Worm (Caenorhabditis elegans): Measurements from ENCODE around the gene cul-3.

The cul-3 gene

DNA sequence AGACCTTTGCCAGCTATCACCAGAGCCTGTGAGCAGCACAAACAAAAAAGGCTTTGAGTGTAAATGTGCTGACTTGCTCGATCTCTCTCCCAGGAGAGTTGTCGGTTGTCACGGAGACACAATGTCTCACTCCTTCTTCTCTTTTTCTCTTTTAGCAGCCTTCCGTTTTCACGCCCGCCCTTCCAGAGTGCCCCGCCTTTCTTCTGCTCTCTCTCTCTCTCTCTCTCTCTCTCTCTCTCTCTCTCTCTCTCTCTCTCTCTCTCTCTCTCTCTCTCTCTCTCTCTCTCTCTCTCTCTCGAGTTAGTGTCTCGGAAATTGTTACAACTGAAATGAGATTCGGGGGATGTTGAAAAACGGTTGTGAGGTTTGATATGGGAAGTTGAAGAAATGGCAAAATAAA lies 3.8 kb upstream of the cul-3 start:
- no peak for TF ChIP-seq lsy-2 (tag; optimal IDR thresholded peaks at IDR 0.05)
- peak; percentile 16 for TF ChIP-seq pax-3 (tag; optimal IDR thresholded peaks at IDR 0.05)
- TF ChIP-seq fkh-8 (tag; optimal IDR thresholded peaks at IDR 0.05): peak; percentile 71
- TF ChIP-seq efl-1 (optimal IDR thresholded peaks at IDR 0.05): peak in 1 of 2 experiments; percentile 21
- no peak for TF ChIP-seq efl-1 (GFP tag; optimal IDR thresholded peaks at IDR 0.05 in 1 of 2)

ce11 chrV:174520-174919 lies 2.7 kb upstream of the cul-3 start:
- no peak for TF ChIP-seq lsy-2 (tag; optimal IDR thresholded peaks at IDR 0.05)

ce11 chrV:185124-185523 lies 7.9 kb downstream of the cul-3 start:
- TF ChIP-seq mdl-1 (tag; optimal IDR thresholded peaks at IDR 0.05) (no peak), ceh-63 (GFP tag; optimal IDR thresholded peaks at IDR 0.05) (no peak), nhr-84 (tag; optimal IDR thresholded peaks at IDR 0.05) (no peak), nhr-12 (tag; optimal IDR thresholded peaks at IDR 0.05) (no peak), C34B4.2 (tag; optimal IDR thresholded peaks at IDR 0.05) (no peak), pqm-1 (tag; optimal IDR thresholded peaks at IDR 0.05) (no peak), nhr-20 (tag; optimal IDR thresholded peaks at IDR 0.05) (no peak), aha-1 (tag; optimal IDR thresholded peaks at IDR 0.05) (no peak), swsn-7 (tag; optimal IDR thresholded peaks at IDR 0.05) (no peak)

DNA sequence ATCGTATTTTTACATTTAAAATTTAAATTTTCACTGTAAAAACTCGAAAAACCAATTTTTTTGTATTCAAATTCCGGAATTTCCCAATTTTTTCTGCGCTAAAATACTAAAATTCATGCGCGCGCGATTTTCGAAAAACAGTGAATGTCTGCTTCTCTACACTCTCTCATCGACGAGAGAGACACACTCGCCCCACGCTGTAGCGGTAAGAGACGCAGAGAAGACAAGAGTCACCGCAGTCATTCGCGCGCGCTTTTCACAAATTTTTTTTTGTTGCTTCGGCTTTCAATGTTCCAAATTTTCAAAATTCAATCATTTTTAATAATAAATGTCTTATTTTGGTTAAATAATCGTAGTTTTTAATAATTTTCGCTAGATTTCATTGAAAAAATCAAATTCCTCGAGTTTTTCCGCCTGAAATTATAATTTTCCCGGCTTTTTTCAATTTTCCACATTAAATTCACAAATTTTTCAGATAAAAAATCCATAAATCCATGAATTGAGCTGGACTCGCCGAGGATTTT lies 8.5 kb downstream of the cul-3 start, which contains the start of gene arid-1:
arid-1 (plus strand) TSS at position 474 of the 524 bp plus-strand sequence.
- TF ChIP-seq irx-1 (tag; optimal IDR thresholded peaks at IDR 0.05) (peak; percentile 7), rnt-1 (tag; optimal IDR thresholded peaks at IDR 0.05) (no peak), mdl-1 (tag; optimal IDR thresholded peaks at IDR 0.05) (peak in 1 of 2 experiments; percentile 41), nhr-19 (GFP tag; conservative IDR thresholded peaks at IDR 0.05) (no peak), snu-23 (GFP tag; optimal IDR thresholded peaks at IDR 0.05) (peak; percentile 61), lin-35 (GFP tag; optimal IDR thresholded peaks at IDR 0.05) (peak; percentile 74 to 87), blmp-1 (tag; optimal IDR thresholded peaks at IDR 0.05) (no peak), C34B4.2 (tag; optimal IDR thresholded peaks at IDR 0.05) (no peak), pag-3 (tag; optimal IDR thresholded peaks at IDR 0.05; ENCODE audit: borderline replicate concordance, insufficient read depth) (no peak), dpl-1 (GFP tag; optimal IDR thresholded peaks at IDR 0.05) (peak; percentile 56 to 77 (median 70)), lir-3 (tag; optimal IDR thresholded peaks at IDR 0.05; ENCODE audit: poor library complexity) (no peak), ztf-11 (tag; optimal IDR thresholded peaks at IDR 0.05) (no peak), nhr-77 (tag; optimal IDR thresholded peaks at IDR 0.05) (no peak), elt-2 (tag; optimal IDR thresholded peaks at IDR 0.05) (no peak), nhr-12 (tag; optimal IDR thresholded peaks at IDR 0.05) (no peak), efl-3 (GFP tag; optimal IDR thresholded peaks at IDR 0.05) (no peak), hpl-2 (GFP tag; optimal IDR thresholded peaks at IDR 0.05) (no peak), zag-1 (tag; optimal IDR thresholded peaks at IDR 0.05) (no peak), grh-1 (GFP tag; IDR thresholded peaks at IDR 0.05) (no peak), ces-1 (GFP tag; optimal IDR thresholded peaks at IDR 0.05) (no peak), skn-1 (tag; optimal IDR thresholded peaks at IDR 0.05) (peak; percentile 58), mep-1 (tag; optimal IDR thresholded peaks at IDR 0.05) (peak; percentile 27), hlh-17 (GFP tag; optimal IDR thresholded peaks at IDR 0.05; ENCODE audit: borderline replicate concordance) (no peak), ceh-82 (tag; optimal IDR thresholded peaks at IDR 0.05) (peak in 2 of 3 experiments; percentile 0 to 44), unc-30 (tag; optimal IDR thresholded peaks at IDR 0.05) (no peak), lsy-2 (tag; optimal IDR thresholded peaks at IDR 0.05) (peak; percentile 15 to 56), tbx-2 (tag; optimal IDR thresholded peaks at IDR 0.05) (peak; percentile 34), sptf-1 (tag; optimal IDR thresholded peaks at IDR 0.05) (no peak), pax-3 (tag; optimal IDR thresholded peaks at IDR 0.05) (no peak), C04F5.9 (tag; optimal IDR thresholded peaks at IDR 0.05) (no peak), snpc-4 (tag; optimal IDR thresholded peaks at IDR 0.05) (peak; percentile 18), ama-1 (optimal IDR thresholded peaks at IDR 0.05) (no peak), ceh-63 (GFP tag; optimal IDR thresholded peaks at IDR 0.05) (no peak), jun-1 (tag; optimal IDR thresholded peaks at IDR 0.05) (no peak), nhr-20 (tag; optimal IDR thresholded peaks at IDR 0.05) (peak; percentile 35), lin-15B (tag; optimal IDR thresholded peaks at IDR 0.05) (peak; percentile 21), egl-27 (tag; optimal IDR thresholded peaks at IDR 0.05) (no peak), nhr-237 (tag; optimal IDR thresholded peaks at IDR 0.05) (no peak), hlh-4 (tag; optimal IDR thresholded peaks at IDR 0.05) (no peak), nhr-11 (tag; optimal IDR thresholded peaks at IDR 0.05) (no peak)
